Fruit fly (Drosophila melanogaster) Kc167 (cell line): ENCODE results near the gene CG11970.

Source experiments
- Myc ChIP-seq: fragments of >200 bp; optimal IDR thresholded peaks from 2 replicates; lab custom pipeline; 2017; ENCODE audit warnings: missing external identifiers
- Sin3A ChIP-seq: fragments of >200 bp; optimal IDR thresholded peaks from 2 replicates; lab custom pipeline; 2018; ENCODE audit warnings: missing external identifiers
- h ChIP-seq: fragments of >200 bp; optimal IDR thresholded peaks from 3 replicates; lab custom pipeline; 2018; ENCODE audit warnings: missing external identifiers
- insv ChIP-seq: fragments of >200 bp; optimal IDR thresholded peaks from 3 replicates; lab custom pipeline; 2018; ENCODE audit warnings: missing external identifiers
- psq ChIP-seq: fragments of >200 bp; optimal IDR thresholded peaks from 2 replicates; lab custom pipeline; 2017; ENCODE audit warnings: missing external identifiers
- ttk ChIP-seq: sonication (Bioruptor generic); optimal IDR thresholded peaks from 2 replicates; lab custom pipeline; 2017; ENCODE audit warnings: missing external identifiers

DNA sequence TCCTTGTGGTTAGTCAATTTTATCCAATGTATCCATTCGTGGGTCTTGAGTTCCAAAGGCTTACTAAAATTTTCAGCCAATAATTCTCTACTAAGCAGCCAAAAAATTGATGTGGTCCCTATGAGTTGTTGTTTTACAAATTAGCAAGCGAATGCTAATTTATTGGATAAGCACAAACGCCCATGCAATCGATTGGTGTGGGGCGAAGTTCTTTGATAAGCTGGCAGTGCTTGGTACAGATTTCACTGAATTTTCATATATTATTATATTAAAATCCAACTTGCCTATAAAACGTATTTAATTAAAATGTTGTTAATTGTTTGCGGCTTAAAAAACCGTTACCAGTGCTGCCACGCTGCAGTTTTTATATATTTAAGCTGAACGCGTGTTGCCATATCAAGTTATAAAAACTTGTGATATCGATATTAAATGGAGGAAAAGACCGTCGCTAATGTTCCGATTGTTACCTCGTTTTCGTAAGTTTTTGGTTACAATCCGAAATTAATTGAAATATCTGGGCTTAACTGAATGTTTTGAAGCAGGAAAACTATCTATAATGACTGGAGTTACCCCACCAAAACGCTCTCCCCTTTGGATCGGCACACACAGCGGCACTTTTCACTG lies 19.2 kb downstream of the CG11970 start, which contains the start of the genes CG31100 and CG11980:
- TF ChIP-seq h (lab: Kevin White, UChicago) (no peak), psq (lab: Kevin White, UChicago) (no peak), ttk (lab: Kevin White, UChicago) (no peak), insv (lab: Kevin White, UChicago) (no peak), Myc (lab: Kevin White, UChicago) (no peak), Sin3A (lab: Kevin White, UChicago) (no peak)
